Worm (Caenorhabditis elegans): ENCODE measurements around the gene Y54E2A.8.
A peak's percentile ranks its signal among the peaks of the same experiment; 100 is the strongest.

ce11 chrII:14794935-14795454 is 16.9 kb downstream of the Y54E2A.8 start, which contains the start of gene eif-3.B:
- TF ChIP-seq him-1 (tag; optimal IDR thresholded peaks at IDR 0.05), result peak; percentile 42
- TF ChIP-seq dao-5 (tag; optimal IDR thresholded peaks at IDR 0.05), result no peak
